Worm (Caenorhabditis elegans) whole organism, L4 larva: Measurements from ENCODE around the gene kqt-1.
A peak's percentile ranks its signal among the peaks of the same experiment; 100 is the strongest.

Experiments used
- D1046.2 ChIP-seq: fragments of 200-800 bp; sonication (Bioruptor generic); IDR thresholded peaks from 2 replicates; pipeline ENCODE4 v1.3.6; 2022; ENCODE audit warnings: missing genetic modification characterization, missing compliant biosample characterization
- Y75B8A.6 ChIP-seq: fragments of 200-800 bp; sonication (Bioruptor generic); IDR thresholded peaks from 2 replicates; pipeline ENCODE4 v1.3.6; 2022; ENCODE audit warnings: missing genetic modification reagents, missing genetic modification characterization, missing compliant biosample characterization
- ZK546.5 ChIP-seq, 2 experiments: sonication (generic microtip); optimal IDR thresholded peaks; 2 replicates each; lab custom pipeline; 2017; ENCODE audit warnings: missing biosample characterization in 2 of 2, missing genetic modification characterization in 2 of 2
- aly-2 ChIP-seq: sonication (generic microtip); optimal IDR thresholded peaks from 2 replicates; lab custom pipeline; 2018; ENCODE audit warnings: missing biosample characterization, missing genetic modification characterization
- ceh-62 ChIP-seq: sonication (generic microtip); optimal IDR thresholded peaks from 2 replicates; lab custom pipeline; 2017; ENCODE audit warnings: missing biosample characterization, missing genetic modification characterization
- hlh-11 ChIP-seq: fragments of 200-800 bp; sonication (Bioruptor generic); optimal IDR thresholded peaks from 2 replicates; lab custom pipeline; 2018; ENCODE audit warnings: mild to moderate bottlenecking, missing genetic modification characterization, missing compliant biosample characterization
- lsy-2 ChIP-seq, 2 experiments: fragments of 150-350 bp in 1 of 2; sonication (generic microtip) in 1 of 2; optimal IDR thresholded peaks; 2 replicates each; lab custom pipeline; 2014 to 2017; ENCODE audit warnings: missing biosample characterization in 2 of 2, missing genetic modification characterization in 2 of 2
- madf-5 ChIP-seq, 2 experiments: fragments of 200-800 bp; sonication (Bioruptor generic); IDR thresholded peaks; 2 replicates each; pipeline ENCODE4 v1.3.6; 2022; ENCODE audit warnings: missing compliant biosample characterization in 2 of 2, missing genetic modification characterization in 2 of 2
- pqm-1 ChIP-seq: sonication (generic microtip); optimal IDR thresholded peaks from 2 replicates; lab custom pipeline; 2017; ENCODE audit warnings: missing biosample characterization, missing genetic modification characterization
- unc-130 ChIP-seq: sonication (generic microtip); optimal IDR thresholded peaks from 2 replicates; lab custom pipeline; 2016; ENCODE audit warnings: missing genetic modification reagents, missing genetic modification characterization, missing compliant biosample characterization

DNA sequence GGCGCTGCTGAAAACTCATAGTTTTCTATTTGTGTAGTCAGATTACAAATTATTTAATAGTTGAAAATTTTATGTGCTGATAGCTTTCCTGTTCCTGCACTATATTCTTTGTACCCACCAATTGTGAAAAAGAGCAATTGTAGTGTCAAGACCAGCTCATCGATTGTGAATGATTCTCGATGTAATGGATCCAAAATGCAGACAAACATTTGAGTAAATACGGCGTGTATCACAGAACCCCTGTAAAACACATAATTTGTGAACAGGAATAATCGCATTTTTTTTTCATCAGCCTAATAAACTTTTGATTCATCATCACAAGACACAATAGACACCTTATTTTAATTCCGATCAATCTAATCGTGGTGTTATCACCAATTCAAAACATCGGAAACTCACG is 43.5 kb downstream of the kqt-1 start:
- no peak for TF ChIP-seq unc-130
- no peak for TF ChIP-seq aly-2 (tag; lab: Kevin White, UChicago)
- TF ChIP-seq hlh-11, result peak; percentile 17
- TF ChIP-seq D1046.2, result no peak
- TF ChIP-seq Y75B8A.6 (GFP tag; lab: Robert Waterston, UW), result no peak
- no peak for TF ChIP-seq lsy-2 (tag; optimal IDR thresholded peaks at IDR 0.05; lab: Kevin White, UChicago)
- TF ChIP-seq madf-5 (GFP tag; IDR thresholded peaks at IDR 0.05; lab: Robert Waterston, UW), result no peak
- no peak for TF ChIP-seq pqm-1 (tag; lab: Kevin White, UChicago)
- no peak for TF ChIP-seq ceh-62 (tag; lab: Kevin White, UChicago)
- no peak for TF ChIP-seq ZK546.5 (tag; optimal IDR thresholded peaks at IDR 0.05; lab: Kevin White, UChicago)
